Worm (Caenorhabditis elegans): ENCODE results near the gene Y67H2A.2.

DNA sequence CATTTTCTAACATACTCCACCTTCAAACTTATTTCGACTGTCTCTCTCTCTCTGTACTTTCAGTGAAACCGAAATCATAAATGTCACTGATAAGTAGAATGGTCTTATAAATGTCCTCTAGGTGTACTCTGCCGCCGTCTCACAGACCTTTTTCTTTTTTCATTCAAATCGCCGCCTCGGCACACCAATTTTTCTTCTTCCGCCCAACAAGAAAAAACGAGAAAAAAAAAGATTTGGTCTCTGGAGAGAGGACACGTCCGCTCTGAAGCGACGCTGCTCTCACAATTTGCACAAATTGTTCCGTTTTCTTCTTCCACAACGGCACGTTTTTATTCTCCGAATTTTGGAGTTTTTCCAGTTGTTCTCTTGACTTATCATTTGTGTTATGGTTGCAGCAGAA, 15.5 kb upstream of the Y67H2A.2 start:
- TF ChIP-seq athp-1 (tag; optimal IDR thresholded peaks at IDR 0.05): no peak
- no peak for TF ChIP-seq let-607 (tag; optimal IDR thresholded peaks at IDR 0.05)

Measured in whole organism, young adult.